Worm (Caenorhabditis elegans) whole organism, L2 larva: Measurements from ENCODE around the gene C23H5.15.

ENCODE experiments used
- F13H6.1 ChIP-seq: sonication (generic microtip); optimal IDR thresholded peaks from 2 replicates; lab custom pipeline; 2016; ENCODE audit warnings: missing genetic modification characterization, missing compliant biosample characterization
- ama-1 ChIP-seq: fragments of 150-350 bp; optimal IDR thresholded peaks from 2 replicates; lab custom pipeline; 2018; ENCODE audit warnings: inconsistent platforms
- blmp-1 ChIP-seq: sonication (generic microtip); optimal IDR thresholded peaks from 2 replicates; lab custom pipeline; 2017; ENCODE audit warnings: missing genetic modification characterization, mild to moderate bottlenecking, missing compliant biosample characterization, antibody characterized with exemption, moderate library complexity; ENCODE audit not compliant: insufficient read depth
- egl-27 ChIP-seq: sonication (generic microtip); optimal IDR thresholded peaks from 3 replicates; lab custom pipeline; 2017; ENCODE audit warnings: missing biosample characterization, missing genetic modification reagents, missing genetic modification characterization
- lsy-2 ChIP-seq, 2 experiments: fragments of 150-350 bp in 1 of 2; sonication (generic microtip) in 1 of 2; optimal IDR thresholded peaks; 2 replicates each; lab custom pipeline; 2014 to 2017; ENCODE audit warnings: missing biosample characterization in 2 of 2, missing genetic modification characterization in 2 of 2
- mab-5 ChIP-seq: fragments of 150-350 bp; optimal IDR thresholded peaks from 2 replicates; lab custom pipeline; 2014; ENCODE audit warnings: missing biosample characterization, missing genetic modification characterization
- nhr-25 ChIP-seq: fragments of 150-350 bp; sonication (generic microtip); optimal IDR thresholded peaks from 3 replicates; lab custom pipeline; 2014; ENCODE audit warnings: missing biosample characterization, missing genetic modification characterization
- skn-1 ChIP-seq: sonication (generic microtip); optimal IDR thresholded peaks from 2 replicates; lab custom pipeline; 2017; ENCODE audit warnings: missing biosample characterization, missing genetic modification characterization
- snpc-4 ChIP-seq: fragments of 150-350 bp; optimal IDR thresholded peaks from 2 replicates; lab custom pipeline; 2014; ENCODE audit warnings: missing biosample characterization, missing genetic modification characterization
- ztf-11 ChIP-seq: sonication (generic microtip); optimal IDR thresholded peaks from 2 replicates; lab custom pipeline; 2017; ENCODE audit warnings: missing biosample characterization, missing genetic modification characterization

- TF ChIP-seq ztf-11 (tag; lab: Kevin White, UChicago): no peak
- TF ChIP-seq egl-27 (tag; lab: Kevin White, UChicago): no peak
- TF ChIP-seq mab-5: no peak
- TF ChIP-seq blmp-1: no peak
- TF ChIP-seq ama-1 (lab: Kevin White, UChicago): no peak
- no peak for TF ChIP-seq snpc-4 (tag; lab: Kevin White, UChicago)
- TF ChIP-seq F13H6.1 (tag; lab: Kevin White, UChicago): no peak
- TF ChIP-seq lsy-2 (tag; optimal IDR thresholded peaks at IDR 0.05; lab: Kevin White, UChicago): no peak
- no peak for TF ChIP-seq skn-1
- no peak for TF ChIP-seq nhr-25 (tag; lab: Kevin White, UChicago)
Measured at ce11 chrIV:2059011-2059410, 43.7 kb downstream of the C23H5.15 start, which contains the start of gene R05C11.2.
